Fruit fly (Drosophila melanogaster): ENCODE data around the gene Nepl3.

DNA sequence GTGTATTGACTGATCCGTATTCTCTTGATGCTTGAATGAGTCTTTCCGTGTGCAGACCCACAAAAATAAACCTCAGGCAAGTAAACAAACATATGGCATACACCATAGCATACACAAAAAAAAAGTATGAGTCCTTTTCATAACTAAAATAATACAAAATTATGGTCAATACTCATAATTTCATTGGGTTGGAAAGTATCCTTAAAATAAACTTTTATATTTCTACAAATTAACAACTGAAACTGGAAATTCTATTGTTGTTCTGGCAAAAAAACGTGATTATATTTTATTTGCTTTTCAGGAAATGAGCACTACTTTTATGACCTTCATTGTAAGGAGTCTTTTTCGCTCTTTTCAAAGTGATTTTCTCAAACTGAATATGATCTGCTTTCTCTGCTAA is 16.0 kb downstream of the Nepl3 start:
- TF ChIP-seq CG8159 (tag; optimal IDR thresholded peaks at IDR 0.05) (peak; percentile 14), D1 (tag; optimal IDR thresholded peaks at IDR 0.05) (no peak), CG13204 (GFP tag; optimal IDR thresholded peaks at IDR 0.05) (no peak), CG10348 (GFP tag; IDR thresholded peaks at IDR 0.05) (no peak)
